Fruit fly (Drosophila melanogaster): ENCODE measurements around the gene CG31365.

CG31365 gene

DNA sequence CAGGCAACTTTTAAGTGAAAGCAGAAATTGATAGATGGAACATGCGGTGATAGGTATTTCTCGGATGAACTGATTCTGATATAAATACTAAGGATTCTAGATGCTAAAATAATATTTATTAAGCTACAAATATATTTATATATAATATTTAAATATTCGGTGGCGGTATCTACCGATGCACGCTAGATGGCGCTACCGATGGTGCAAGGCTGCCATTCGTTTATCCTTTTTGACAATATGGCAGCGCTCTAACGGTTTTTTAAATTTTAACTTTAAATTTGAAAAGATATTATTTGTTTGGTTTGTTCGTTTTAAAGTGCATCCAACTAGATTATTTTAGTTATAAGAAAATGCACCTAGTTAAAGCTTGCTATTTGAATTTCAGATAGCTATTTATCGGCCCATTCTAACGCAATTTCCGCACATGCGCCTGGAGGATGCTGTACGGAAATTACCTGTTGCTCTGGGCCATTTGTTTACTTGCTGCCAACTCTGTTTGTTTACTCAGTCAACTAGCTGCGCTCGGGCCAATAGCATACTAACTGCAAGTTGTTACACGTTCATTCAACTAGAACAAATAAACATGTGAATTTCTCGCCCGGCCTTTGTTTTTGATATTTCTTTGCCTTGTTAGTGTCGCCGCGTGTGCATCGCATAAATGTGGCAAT, 33.2 kb upstream of the CG31365 start, which contains the start of gene VhaAC39-2:
Gene VhaAC39-2 (minus strand): TSS at position 28 of the 668 bp plus-strand sequence.
- TF ChIP-seq Hr83 (GFP tag; optimal IDR thresholded peaks at IDR 0.05; ENCODE audit: poor library complexity, severe bottlenecking): no peak
- no peak for TF ChIP-seq tai (GFP tag; optimal IDR thresholded peaks at IDR 0.05)
- TF ChIP-seq foxo (GFP tag; optimal IDR thresholded peaks at IDR 0.05): peak in 1 of 2 experiments; percentile 10
- TF ChIP-seq CG9705 (GFP tag; optimal IDR thresholded peaks at IDR 0.05): no peak

DNA sequence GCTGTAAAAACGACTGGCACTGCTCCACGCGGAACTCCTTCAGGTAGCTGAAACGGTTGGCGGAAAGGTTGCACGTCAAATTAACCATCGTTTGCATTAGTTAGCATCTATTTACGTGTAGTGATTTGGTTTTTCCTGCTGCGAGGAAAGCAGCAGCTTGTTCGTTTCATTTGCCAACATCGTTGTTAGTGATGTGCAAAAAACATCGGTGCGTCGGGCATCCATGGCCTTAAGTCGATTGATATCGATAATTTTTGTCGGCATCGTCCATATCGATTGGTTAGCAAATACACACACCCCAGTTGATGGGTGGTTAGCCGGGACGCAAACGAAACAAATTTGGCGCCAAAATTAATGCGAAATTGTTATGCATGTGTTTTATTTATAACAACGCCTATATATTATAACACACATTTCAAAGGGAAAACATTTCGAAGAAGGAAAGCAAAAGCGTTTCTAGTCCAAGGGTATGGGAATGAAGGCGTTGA, 31.5 kb upstream of the CG31365 start, which contains the start of gene unk:
Gene unk (minus strand): TSS at position 199 of the 488 bp plus-strand sequence.
- TF ChIP-seq HLH106 (tag; optimal IDR thresholded peaks at IDR 0.05) (peak; percentile 6), fru (GFP tag; optimal IDR thresholded peaks at IDR 0.05) (no peak), Myc (optimal IDR thresholded peaks at IDR 0.05) (peak; percentile 9), Rel (GFP tag; optimal IDR thresholded peaks at IDR 0.05) (no peak), Rel (tag; optimal IDR thresholded peaks at IDR 0.05) (no peak), GATAd (GFP tag; optimal IDR thresholded peaks at IDR 0.05) (no peak), h (GFP tag; optimal IDR thresholded peaks at IDR 0.05) (peak; percentile 33), Hr83 (GFP tag; optimal IDR thresholded peaks at IDR 0.05; ENCODE audit: poor library complexity, severe bottlenecking) (peak; percentile 37)

DNA sequence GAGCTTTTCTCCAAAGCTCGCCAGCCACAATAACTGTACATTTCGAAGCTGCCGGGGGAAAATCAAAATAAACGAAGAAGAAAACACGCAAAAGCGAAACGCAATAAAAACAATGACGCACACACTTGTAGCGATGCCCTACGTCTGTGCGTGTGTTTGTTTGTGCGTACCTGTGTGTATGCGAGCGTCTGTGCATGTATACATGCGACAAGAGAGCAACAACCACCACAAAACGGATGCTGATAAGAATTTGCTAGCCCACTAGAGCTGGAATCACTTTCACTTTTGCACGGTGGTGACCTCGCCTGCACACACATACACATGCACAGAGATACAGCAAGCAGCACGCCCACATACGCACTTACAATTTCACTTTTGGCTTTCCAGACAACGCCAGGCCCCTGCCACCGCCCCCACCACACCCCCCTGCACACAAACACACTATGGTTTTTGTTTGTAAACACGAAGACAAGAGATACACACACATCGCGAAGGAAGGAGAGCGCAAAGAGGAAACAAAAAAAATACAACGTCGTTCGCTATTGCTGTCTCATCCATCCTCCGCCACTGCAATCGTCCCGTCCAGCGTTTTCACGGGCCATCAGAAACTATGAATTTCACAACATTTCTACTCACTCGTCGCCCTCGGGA, 30.8 kb upstream of the CG31365 start:
- TF ChIP-seq Abd-B (GFP tag; optimal IDR thresholded peaks at IDR 0.05): peak; percentile 35
- TF ChIP-seq jim (GFP tag; optimal IDR thresholded peaks at IDR 0.05): no peak
- TF ChIP-seq psq (GFP tag; optimal IDR thresholded peaks at IDR 0.05): peak; percentile 99
- TF ChIP-seq dl (GFP tag; optimal IDR thresholded peaks at IDR 0.05; ENCODE audit: insufficient read depth in 1 of 2, partially characterized antibody in 2 of 2): peak in 1 of 2 experiments; percentile 21
- no peak for TF ChIP-seq lola (GFP tag; optimal IDR thresholded peaks at IDR 0.05)
- no peak for TF ChIP-seq pan (optimal IDR thresholded peaks at IDR 0.05)
- TF ChIP-seq Hr83 (GFP tag; optimal IDR thresholded peaks at IDR 0.05; ENCODE audit: poor library complexity, severe bottlenecking): no peak
- peak; percentile 72 for TF ChIP-seq Rel (GFP tag; optimal IDR thresholded peaks at IDR 0.05)
- TF ChIP-seq Rel (tag; optimal IDR thresholded peaks at IDR 0.05): peak; percentile 69
- TF ChIP-seq fru (GFP tag; optimal IDR thresholded peaks at IDR 0.05): no peak
- peak; percentile 8 for TF ChIP-seq Jra (GFP tag; optimal IDR thresholded peaks at IDR 0.05)
- TF ChIP-seq Dif (GFP tag; optimal IDR thresholded peaks at IDR 0.05; ENCODE audit: partially characterized antibody): peak; percentile 8
- TF ChIP-seq h (GFP tag; optimal IDR thresholded peaks at IDR 0.05): peak; percentile 22
- TF ChIP-seq ey (GFP tag; optimal IDR thresholded peaks at IDR 0.05): no peak
- no peak for TF ChIP-seq Myc (optimal IDR thresholded peaks at IDR 0.05)
- no peak for TF ChIP-seq CG32264 (GFP tag; optimal IDR thresholded peaks at IDR 0.05)
- TF ChIP-seq tai (GFP tag; optimal IDR thresholded peaks at IDR 0.05): no peak
- TF ChIP-seq HLH106 (tag; optimal IDR thresholded peaks at IDR 0.05): peak; percentile 12
- peak; percentile 3 for TF ChIP-seq OdsH (GFP tag; optimal IDR thresholded peaks at IDR 0.05)
- no peak for TF ChIP-seq woc (GFP tag; optimal IDR thresholded peaks at IDR 0.05)
- no peak for TF ChIP-seq Mio (GFP tag; optimal IDR thresholded peaks at IDR 0.05)
- TF ChIP-seq GATAd (GFP tag; optimal IDR thresholded peaks at IDR 0.05): no peak
- peak; percentile 72 for TF ChIP-seq N (GFP tag; optimal IDR thresholded peaks at IDR 0.05)
- TF ChIP-seq dsf (GFP tag; optimal IDR thresholded peaks at IDR 0.05; ENCODE audit: borderline replicate concordance): no peak
- TF ChIP-seq br (GFP tag; optimal IDR thresholded peaks at IDR 0.05): no peak
- TF ChIP-seq Sp1 (GFP tag; optimal IDR thresholded peaks at IDR 0.05): peak; percentile 31
- no peak for TF ChIP-seq foxo (GFP tag; optimal IDR thresholded peaks at IDR 0.05)

DNA sequence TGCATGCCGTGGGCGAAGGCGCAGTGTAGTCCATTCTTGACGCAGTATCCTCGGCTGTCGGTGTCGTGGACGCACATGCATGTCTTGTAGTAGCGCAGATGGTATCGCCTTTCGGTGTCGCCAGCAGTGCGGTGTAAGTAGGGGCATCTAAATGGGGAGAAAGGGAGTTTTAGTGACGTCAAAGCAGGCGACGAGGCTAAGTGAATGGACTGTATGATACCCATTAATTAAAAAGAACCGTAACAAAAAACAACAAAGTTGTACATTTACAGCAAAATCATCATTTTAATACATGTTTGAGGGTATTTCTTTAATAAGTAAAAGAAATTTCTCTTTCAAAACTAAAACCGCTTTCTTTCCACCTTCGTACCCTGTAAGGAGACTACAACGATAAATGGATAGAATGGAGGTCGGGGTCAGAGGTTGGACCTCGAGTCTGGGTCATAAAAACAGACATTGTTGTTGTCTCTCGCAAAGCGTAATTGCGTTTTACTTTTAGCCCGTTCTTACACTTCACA, 30.2 kb upstream of the CG31365 start:
- TF ChIP-seq Myc (optimal IDR thresholded peaks at IDR 0.05) (no peak), pan (optimal IDR thresholded peaks at IDR 0.05) (no peak), HLH106 (tag; optimal IDR thresholded peaks at IDR 0.05) (no peak), usp (GFP tag; optimal IDR thresholded peaks at IDR 0.05) (no peak), rgr (GFP tag; optimal IDR thresholded peaks at IDR 0.05) (no peak), Hr83 (GFP tag; optimal IDR thresholded peaks at IDR 0.05; ENCODE audit: poor library complexity, severe bottlenecking) (no peak), Vsx2 (GFP tag; optimal IDR thresholded peaks at IDR 0.05; ENCODE audit: partially characterized antibody) (no peak), Rel (GFP tag; optimal IDR thresholded peaks at IDR 0.05) (no peak), Rel (tag; optimal IDR thresholded peaks at IDR 0.05) (no peak), Mio (GFP tag; optimal IDR thresholded peaks at IDR 0.05) (no peak), dmrt93B (GFP tag; optimal IDR thresholded peaks at IDR 0.05) (no peak), fru (GFP tag; optimal IDR thresholded peaks at IDR 0.05) (no peak), CrebA (GFP tag; optimal IDR thresholded peaks at IDR 0.05; ENCODE audit: borderline replicate concordance) (no peak), br (GFP tag; optimal IDR thresholded peaks at IDR 0.05) (no peak), Abd-B (GFP tag; optimal IDR thresholded peaks at IDR 0.05) (no peak), Hnf4 (GFP tag; optimal IDR thresholded peaks at IDR 0.05) (no peak), Jra (GFP tag; optimal IDR thresholded peaks at IDR 0.05) (no peak), CG32264 (GFP tag; optimal IDR thresholded peaks at IDR 0.05) (no peak), ey (GFP tag; optimal IDR thresholded peaks at IDR 0.05) (no peak), woc (GFP tag; optimal IDR thresholded peaks at IDR 0.05) (no peak)
